Worm (Caenorhabditis elegans) whole organism, late embryonic: ENCODE data around the gene rif-1.2.

Experiments used
- F13H6.1 ChIP-seq: sonication (generic microtip); optimal IDR thresholded peaks from 2 replicates; lab custom pipeline; 2016; ENCODE audit warnings: missing genetic modification characterization, missing compliant biosample characterization
- K09A11.1 ChIP-seq: sonication (generic microtip); optimal IDR thresholded peaks from 2 replicates; lab custom pipeline; 2017; ENCODE audit warnings: antibody characterized with exemption, mild to moderate bottlenecking, missing genetic modification characterization, missing compliant biosample characterization; ENCODE audit not compliant: insufficient read depth
- T23F11.4 ChIP-seq: fragments of 200-800 bp; sonication (Bioruptor generic); optimal IDR thresholded peaks from 2 replicates; lab custom pipeline; 2018; ENCODE audit warnings: mild to moderate bottlenecking, missing genetic modification characterization, missing compliant biosample characterization
- ahr-1 ChIP-seq: sonication (generic microtip); optimal IDR thresholded peaks from 2 replicates; lab custom pipeline; 2016; ENCODE audit warnings: missing genetic modification characterization, missing compliant biosample characterization
- ceh-2 ChIP-seq: sonication (generic microtip); optimal IDR thresholded peaks from 2 replicates; lab custom pipeline; 2016; ENCODE audit warnings: missing genotype, missing genetic modification characterization, missing compliant biosample characterization
- ceh-31 ChIP-seq: sonication (generic microtip); optimal IDR thresholded peaks from 2 replicates; lab custom pipeline; 2016; ENCODE audit warnings: missing genetic modification characterization, missing compliant biosample characterization
- ceh-48 ChIP-seq: sonication (generic microtip); optimal IDR thresholded peaks from 2 replicates; lab custom pipeline; 2016; ENCODE audit warnings: missing genetic modification characterization, inconsistent platforms, missing compliant biosample characterization
- dve-1 ChIP-seq: sonication (generic microtip); optimal IDR thresholded peaks from 2 replicates; lab custom pipeline; 2017; ENCODE audit warnings: antibody characterized with exemption, mild to moderate bottlenecking, missing genetic modification characterization, missing compliant biosample characterization
- elt-2 ChIP-seq: sonication (generic microtip); optimal IDR thresholded peaks from 2 replicates; lab custom pipeline; 2016; ENCODE audit warnings: missing genetic modification reagents, missing genetic modification characterization, missing compliant biosample characterization
- fkh-10 ChIP-seq: fragments of 150-350 bp; optimal IDR thresholded peaks from 2 replicates; lab custom pipeline; 2014; ENCODE audit warnings: missing biosample characterization, missing genetic modification reagents, missing genetic modification characterization
- gmeb-2 ChIP-seq: sonication (generic microtip); optimal IDR thresholded peaks from 2 replicates; lab custom pipeline; 2016; ENCODE audit warnings: missing genetic modification characterization, inconsistent platforms, missing compliant biosample characterization
- hlh-13 ChIP-seq: fragments of 200-800 bp; sonication (Bioruptor generic); optimal IDR thresholded peaks from 2 replicates; lab custom pipeline; 2018; ENCODE audit warnings: mild to moderate bottlenecking, missing genetic modification characterization, missing compliant biosample characterization
- hlh-15 ChIP-seq: sonication (generic microtip); optimal IDR thresholded peaks from 2 replicates; lab custom pipeline; 2016; ENCODE audit warnings: missing genetic modification characterization, missing compliant biosample characterization
- hlh-8 ChIP-seq: sonication (generic microtip); optimal IDR thresholded peaks from 2 replicates; lab custom pipeline; 2016; ENCODE audit warnings: missing genotype, missing genetic modification characterization, missing compliant biosample characterization
- lim-6 ChIP-seq: sonication (generic microtip); optimal IDR thresholded peaks from 2 replicates; lab custom pipeline; 2016; ENCODE audit warnings: missing genetic modification characterization, missing compliant biosample characterization
- nhr-11 ChIP-seq: fragments of 150-350 bp; optimal IDR thresholded peaks from 2 replicates; lab custom pipeline; 2014; ENCODE audit warnings: missing biosample characterization, missing genetic modification characterization
- nhr-232 ChIP-seq: sonication (generic microtip); optimal IDR thresholded peaks from 2 replicates; lab custom pipeline; 2016; ENCODE audit warnings: missing genetic modification characterization, missing compliant biosample characterization
- pax-1 ChIP-seq: fragments of 150-350 bp; optimal IDR thresholded peaks from 2 replicates; lab custom pipeline; 2014; ENCODE audit warnings: missing biosample characterization, missing genetic modification characterization
- pha-2 ChIP-seq: sonication (generic microtip); optimal IDR thresholded peaks from 2 replicates; lab custom pipeline; 2017; ENCODE audit warnings: mild to moderate bottlenecking, missing genetic modification characterization, missing compliant biosample characterization
- syd-9 ChIP-seq: sonication (generic microtip); optimal IDR thresholded peaks from 2 replicates; lab custom pipeline; 2016; ENCODE audit warnings: mild to moderate bottlenecking, missing genetic modification characterization, moderate library complexity, missing compliant biosample characterization
- tbx-2 ChIP-seq: sonication (generic microtip); optimal IDR thresholded peaks from 2 replicates; lab custom pipeline; 2016; ENCODE audit warnings: missing genetic modification characterization, missing compliant biosample characterization
- unc-42 ChIP-seq: sonication (generic microtip); optimal IDR thresholded peaks from 2 replicates; lab custom pipeline; 2016; ENCODE audit warnings: missing genotype, missing genetic modification characterization, missing compliant biosample characterization
- unc-55 ChIP-seq: sonication (generic microtip); optimal IDR thresholded peaks from 2 replicates; lab custom pipeline; 2017; ENCODE audit warnings: missing biosample characterization, missing genetic modification reagents, missing genetic modification characterization
- ztf-16 ChIP-seq: sonication (generic microtip); optimal IDR thresholded peaks from 2 replicates; lab custom pipeline; 2017; ENCODE audit warnings: missing genetic modification characterization, missing compliant biosample characterization

The rif-1.2 gene

ce11 chrX:12320737-12321136, 50.5 kb downstream of the rif-1.2 start, which contains the start of gene ceh-40:
Gene ceh-40 (minus strand): TSS chrX:12320777.
- TF ChIP-seq hlh-13 (GFP tag; lab: Kevin White, UChicago), result no peak
- no peak for TF ChIP-seq ztf-16
- TF ChIP-seq pax-1 (tag; lab: Kevin White, UChicago), result no peak
- no peak for TF ChIP-seq ceh-48 (tag; lab: Kevin White, UChicago)
- TF ChIP-seq unc-55 (GFP tag; lab: Kevin White, UChicago), result peak; percentile 49
- TF ChIP-seq K09A11.1, result no peak
- peak; percentile 35 for TF ChIP-seq tbx-2
- TF ChIP-seq T23F11.4 (GFP tag; lab: Kevin White, UChicago), result no peak
- TF ChIP-seq nhr-232, result no peak
- no peak for TF ChIP-seq ahr-1 (tag; lab: Kevin White, UChicago)
- TF ChIP-seq lim-6, result no peak
- TF ChIP-seq dve-1 (tag; lab: Kevin White, UChicago), result no peak
- no peak for TF ChIP-seq syd-9 (tag; lab: Kevin White, UChicago)
- TF ChIP-seq fkh-10, result no peak
- no peak for TF ChIP-seq unc-42 (tag; lab: Kevin White, UChicago)
- TF ChIP-seq hlh-15 (tag; lab: Kevin White, UChicago), result no peak
- no peak for TF ChIP-seq hlh-8 (tag; lab: Kevin White, UChicago)
- no peak for TF ChIP-seq ceh-31
- no peak for TF ChIP-seq pha-2 (tag; lab: Kevin White, UChicago)
- no peak for TF ChIP-seq F13H6.1
- TF ChIP-seq elt-2 (tag; lab: Kevin White, UChicago), result peak; percentile 26
- TF ChIP-seq nhr-11 (tag; lab: Kevin White, UChicago), result no peak
- no peak for TF ChIP-seq gmeb-2 (tag; lab: Kevin White, UChicago)
- no peak for TF ChIP-seq ceh-2 (tag; lab: Kevin White, UChicago)
